Worm (Caenorhabditis elegans): ENCODE data around the gene K11H3.8.

The K11H3.8 gene

ce11 chrIII:9862469-9862868, 27.5 kb downstream of the K11H3.8 start:
- TF ChIP-seq nhr-77 (tag; optimal IDR thresholded peaks at IDR 0.05) (no peak), snpc-4 (tag; optimal IDR thresholded peaks at IDR 0.05) (no peak), zag-1 (tag; optimal IDR thresholded peaks at IDR 0.05) (no peak), aly-2 (tag; optimal IDR thresholded peaks at IDR 0.05) (no peak), fos-1 (tag; optimal IDR thresholded peaks at IDR 0.05) (no peak), elt-2 (tag; optimal IDR thresholded peaks at IDR 0.05) (no peak), ceh-82 (tag; optimal IDR thresholded peaks at IDR 0.05) (no peak), nhr-28 (tag; optimal IDR thresholded peaks at IDR 0.05) (no peak), ceh-9 (tag; optimal IDR thresholded peaks at IDR 0.05) (no peak), sea-2 (GFP tag; optimal IDR thresholded peaks at IDR 0.05) (no peak), ceh-16 (tag; optimal IDR thresholded peaks at IDR 0.05) (no peak)

- TF ChIP-seq ama-1 (optimal IDR thresholded peaks at IDR 0.05) (no peak), nhr-23 (tag; optimal IDR thresholded peaks at IDR 0.05) (peak; percentile 41)
Observed at ce11 chrIII:9867352-9867751, 32.4 kb downstream of the K11H3.8 start.

- TF ChIP-seq unc-62 (GFP tag; optimal IDR thresholded peaks at IDR 0.05) (no peak), nhr-43 (tag; optimal IDR thresholded peaks at IDR 0.05; ENCODE audit: poor library complexity, severe bottlenecking) (peak; percentile 86), ama-1 (optimal IDR thresholded peaks at IDR 0.05) (peak; percentile 6), nfya-1 (tag; optimal IDR thresholded peaks at IDR 0.05; ENCODE audit: insufficient read depth) (peak; percentile 68), ceh-28 (tag; optimal IDR thresholded peaks at IDR 0.05) (no peak), pha-4 (tag; optimal IDR thresholded peaks at IDR 0.05) (peak; percentile 11), hmg-11 (tag; optimal IDR thresholded peaks at IDR 0.05) (no peak), nhr-77 (tag; optimal IDR thresholded peaks at IDR 0.05) (no peak), unc-39 (tag; optimal IDR thresholded peaks at IDR 0.05) (no peak), egl-5 (tag; optimal IDR thresholded peaks at IDR 0.05) (peak; percentile 50), tbx-2 (tag; optimal IDR thresholded peaks at IDR 0.05) (peak; percentile 28), elt-3 (tag; optimal IDR thresholded peaks at IDR 0.05) (no peak), lsy-12 (tag; optimal IDR thresholded peaks at IDR 0.05) (peak; percentile 52), R02D3.7 (tag; optimal IDR thresholded peaks at IDR 0.05) (peak; percentile 26), ceh-16 (tag; optimal IDR thresholded peaks at IDR 0.05) (no peak), elt-1 (tag; optimal IDR thresholded peaks at IDR 0.05) (peak; percentile 26), nhr-76 (tag; optimal IDR thresholded peaks at IDR 0.05) (no peak), eor-1 (tag; optimal IDR thresholded peaks at IDR 0.05) (no peak), aly-2 (tag; optimal IDR thresholded peaks at IDR 0.05) (no peak), zag-1 (tag; optimal IDR thresholded peaks at IDR 0.05) (no peak), ceh-9 (tag; optimal IDR thresholded peaks at IDR 0.05) (no peak), ceh-82 (tag; optimal IDR thresholded peaks at IDR 0.05) (peak; percentile 47), nhr-12 (tag; optimal IDR thresholded peaks at IDR 0.05) (no peak), nhr-67 (tag; optimal IDR thresholded peaks at IDR 0.05) (no peak), snpc-4 (tag; optimal IDR thresholded peaks at IDR 0.05) (no peak), skn-1 (tag; optimal IDR thresholded peaks at IDR 0.05) (no peak), ztf-4 (tag; optimal IDR thresholded peaks at IDR 0.05) (no peak), lin-15B (tag; optimal IDR thresholded peaks at IDR 0.05) (peak; percentile 52), pqm-1 (tag; optimal IDR thresholded peaks at IDR 0.05) (peak; percentile 20), ZK546.5 (tag; optimal IDR thresholded peaks at IDR 0.05) (peak; percentile 33), nhr-28 (tag; optimal IDR thresholded peaks at IDR 0.05) (no peak), daf-12 (tag; optimal IDR thresholded peaks at IDR 0.05) (no peak), ztf-11 (tag; optimal IDR thresholded peaks at IDR 0.05) (no peak), nhr-11 (tag; optimal IDR thresholded peaks at IDR 0.05) (no peak), lin-39 (tag; optimal IDR thresholded peaks at IDR 0.05) (peak; percentile 42), nhr-23 (tag; optimal IDR thresholded peaks at IDR 0.05) (no peak), fkh-2 (tag; optimal IDR thresholded peaks at IDR 0.05) (no peak), fos-1 (tag; optimal IDR thresholded peaks at IDR 0.05) (peak; percentile 30), egl-27 (tag; optimal IDR thresholded peaks at IDR 0.05) (no peak), mml-1 (tag; optimal IDR thresholded peaks at IDR 0.05) (no peak), fkh-10 (GFP tag; optimal IDR thresholded peaks at IDR 0.05) (no peak), elt-2 (tag; optimal IDR thresholded peaks at IDR 0.05) (peak; percentile 39), nhr-237 (tag; optimal IDR thresholded peaks at IDR 0.05) (no peak), nhr-25 (tag; optimal IDR thresholded peaks at IDR 0.05) (no peak), jun-1 (tag; optimal IDR thresholded peaks at IDR 0.05) (peak; percentile 14), sea-2 (GFP tag; optimal IDR thresholded peaks at IDR 0.05) (no peak), mdl-1 (tag; optimal IDR thresholded peaks at IDR 0.05) (no peak)
Observed at ce11 chrIII:9867780-9868503, 33.0 kb downstream of the K11H3.8 start, which contains the start of gene dhhc-4. Gene dhhc-4 (minus strand): TSS chrIII:9867792.
